Worm (Caenorhabditis elegans) whole organism, L1 larva: ENCODE results near the gene Y57G11B.2.

Source experiments
- C04F5.9 ChIP-seq: sonication (generic microtip); optimal IDR thresholded peaks from 2 replicates; lab custom pipeline; 2016; ENCODE audit warnings: missing genetic modification characterization, missing compliant biosample characterization
- C16A3.4 ChIP-seq: fragments of 150-350 bp; optimal IDR thresholded peaks from 2 replicates; lab custom pipeline; 2014; ENCODE audit warnings: missing biosample characterization, missing genetic modification characterization
- F16B12.6 ChIP-seq: fragments of 150-350 bp; optimal IDR thresholded peaks from 2 replicates; lab custom pipeline; 2014; ENCODE audit warnings: missing biosample characterization, missing genetic modification characterization
- Y116A8C.19 ChIP-seq: sonication (generic microtip); optimal IDR thresholded peaks from 2 replicates; lab custom pipeline; 2016; ENCODE audit warnings: missing compliant biosample characterization, missing genetic modification characterization, borderline replicate concordance
- aly-2 ChIP-seq: fragments of 150-350 bp; optimal IDR thresholded peaks from 2 replicates; lab custom pipeline; 2014; ENCODE audit warnings: missing biosample characterization, missing genetic modification characterization
- ceh-8 ChIP-seq: fragments of 200-800 bp; sonication (Bioruptor generic); optimal IDR thresholded peaks from 2 replicates; lab custom pipeline; 2018; ENCODE audit warnings: mild to moderate bottlenecking, missing genetic modification characterization, moderate library complexity, missing compliant biosample characterization
- ceh-82 ChIP-seq, 3 experiments: fragments of 150-350 bp in 1 of 3; sonication (generic microtip) in 2 of 3; optimal IDR thresholded peaks; 2 replicates each; lab custom pipeline; 2014 to 2017; ENCODE audit warnings: missing biosample characterization in 3 of 3, missing genetic modification characterization in 3 of 3
- ceh-88 ChIP-seq: fragments of 200-800 bp; sonication (Bioruptor generic); IDR thresholded peaks from 2 replicates; pipeline ENCODE4 v1.3.6; 2022; ENCODE audit warnings: missing genetic modification characterization, missing compliant biosample characterization
- ceh-90 ChIP-seq: sonication (generic microtip); optimal IDR thresholded peaks from 2 replicates; lab custom pipeline; 2016; ENCODE audit warnings: missing genetic modification characterization, missing compliant biosample characterization
- egl-27 ChIP-seq, 2 experiments: fragments of 150-350 bp in 1 of 2; sonication (generic microtip); optimal IDR thresholded peaks; 3 replicates each; lab custom pipeline; 2017 to 2018; ENCODE audit warnings: missing biosample characterization in 2 of 2, missing genetic modification characterization in 2 of 2, missing genetic modification reagents in 2 of 2
- elt-2 ChIP-seq: sonication (generic microtip); optimal IDR thresholded peaks from 2 replicates; lab custom pipeline; 2016; ENCODE audit warnings: missing genetic modification characterization, mild to moderate bottlenecking, inconsistent platforms, missing compliant biosample characterization, missing genetic modification reagents
- elt-3 ChIP-seq, 6 experiments: fragments of 150-350 bp in 1 of 6; sonication (generic microtip); optimal IDR thresholded peaks; 2 replicates each; lab custom pipeline; 2017 to 2018; ENCODE audit warnings: missing biosample characterization in 6 of 6, missing genetic modification characterization in 6 of 6, inconsistent platforms in 1 of 6
- ets-5 ChIP-seq: fragments of 200-800 bp; sonication (Bioruptor generic); IDR thresholded peaks from 2 replicates; pipeline ENCODE4 v1.3.6; 2022; ENCODE audit warnings: missing genetic modification characterization, missing compliant biosample characterization
- fkh-10 ChIP-seq: sonication (generic microtip); optimal IDR thresholded peaks from 2 replicates; lab custom pipeline; 2017; ENCODE audit warnings: missing biosample characterization, missing genetic modification reagents, missing genetic modification characterization
- fos-1 ChIP-seq: fragments of 150-350 bp; optimal IDR thresholded peaks from 2 replicates; lab custom pipeline; 2014; ENCODE audit warnings: missing biosample characterization, missing genetic modification characterization
- grh-1 ChIP-seq: fragments of 200-800 bp; sonication (Bioruptor generic); IDR thresholded peaks from 2 replicates; pipeline ENCODE4 v1.3.6; 2022; ENCODE audit warnings: missing genetic modification reagents, missing genetic modification characterization, missing compliant biosample characterization
- hlh-4 ChIP-seq: sonication (generic microtip); optimal IDR thresholded peaks from 2 replicates; lab custom pipeline; 2016; ENCODE audit warnings: mild to moderate bottlenecking, missing genetic modification characterization, missing compliant biosample characterization
- irx-1 ChIP-seq: sonication (generic microtip); optimal IDR thresholded peaks from 2 replicates; lab custom pipeline; 2016; ENCODE audit warnings: missing genetic modification characterization, missing compliant biosample characterization
- jun-1 ChIP-seq: fragments of 150-350 bp; optimal IDR thresholded peaks from 2 replicates; lab custom pipeline; 2014; ENCODE audit warnings: missing biosample characterization, missing genetic modification reagents, missing genetic modification characterization
- lin-15B ChIP-seq: fragments of 150-350 bp; sonication (generic microtip); optimal IDR thresholded peaks from 3 replicates; lab custom pipeline; 2014; ENCODE audit warnings: missing biosample characterization, missing genetic modification characterization
- lin-39 ChIP-seq: fragments of 150-350 bp; optimal IDR thresholded peaks from 2 replicates; lab custom pipeline; 2014; ENCODE audit warnings: missing biosample characterization, missing genetic modification reagents, missing genetic modification characterization
- lsy-2 ChIP-seq, 2 experiments: fragments of 150-350 bp; optimal IDR thresholded peaks; 2 replicates each; lab custom pipeline; 2014; ENCODE audit warnings: missing biosample characterization in 2 of 2, missing genetic modification characterization in 2 of 2
- mdl-1 ChIP-seq, 2 experiments: fragments of 150-350 bp; optimal IDR thresholded peaks; 2 replicates each; lab custom pipeline; 2014 to 2017; ENCODE audit warnings: missing biosample characterization in 2 of 2, missing genetic modification characterization in 2 of 2, inconsistent platforms in 1 of 2
- mep-1 ChIP-seq: fragments of 150-350 bp; optimal IDR thresholded peaks from 2 replicates; lab custom pipeline; 2014; ENCODE audit warnings: missing biosample characterization, missing genetic modification characterization
- nhr-11 ChIP-seq: fragments of 150-350 bp; optimal IDR thresholded peaks from 2 replicates; lab custom pipeline; 2014; ENCODE audit warnings: missing biosample characterization, missing genetic modification characterization
- nhr-12 ChIP-seq: sonication (generic microtip); optimal IDR thresholded peaks from 2 replicates; lab custom pipeline; 2017; ENCODE audit warnings: missing biosample characterization, missing genetic modification characterization
- nhr-237 ChIP-seq: fragments of 150-350 bp; optimal IDR thresholded peaks from 2 replicates; lab custom pipeline; 2014; ENCODE audit warnings: missing biosample characterization, missing genetic modification characterization
- nhr-47 ChIP-seq: sonication (generic microtip); optimal IDR thresholded peaks from 2 replicates; lab custom pipeline; 2016; ENCODE audit warnings: mild to moderate bottlenecking, missing genetic modification characterization, moderate library complexity, missing compliant biosample characterization
- nhr-71 ChIP-seq: sonication (generic microtip); optimal IDR thresholded peaks from 2 replicates; lab custom pipeline; 2016; ENCODE audit warnings: mild to moderate bottlenecking, missing genetic modification characterization, moderate library complexity, missing compliant biosample characterization
- nhr-77 ChIP-seq: fragments of 150-350 bp; optimal IDR thresholded peaks from 2 replicates; lab custom pipeline; 2014; ENCODE audit warnings: missing biosample characterization, missing genetic modification characterization
- nhr-84 ChIP-seq: sonication (generic microtip); optimal IDR thresholded peaks from 2 replicates; lab custom pipeline; 2017; ENCODE audit warnings: missing biosample characterization, missing genetic modification characterization
- nhr-85 ChIP-seq: sonication (generic microtip); peaks from one replicate; lab custom pipeline; 2016; ENCODE audit warnings: missing genetic modification characterization, inconsistent platforms, missing compliant biosample characterization
- nhr-90 ChIP-seq: sonication (generic microtip); optimal IDR thresholded peaks from 2 replicates; lab custom pipeline; 2016; ENCODE audit warnings: mild to moderate bottlenecking, missing genetic modification characterization, missing compliant biosample characterization; ENCODE audit not compliant: poor library complexity
- pqm-1 ChIP-seq: sonication (generic microtip); optimal IDR thresholded peaks from 3 replicates; lab custom pipeline; 2017; ENCODE audit warnings: missing biosample characterization, missing genetic modification characterization
- rnt-1 ChIP-seq: sonication (generic microtip); optimal IDR thresholded peaks from 2 replicates; lab custom pipeline; 2016; ENCODE audit warnings: mild to moderate bottlenecking, missing genetic modification characterization, moderate library complexity, missing compliant biosample characterization
- skn-1 ChIP-seq: fragments of 150-350 bp; optimal IDR thresholded peaks from 2 replicates; lab custom pipeline; 2014; ENCODE audit warnings: missing biosample characterization, missing genetic modification characterization
- snu-23 ChIP-seq: sonication (generic microtip); optimal IDR thresholded peaks from 2 replicates; lab custom pipeline; 2016; ENCODE audit warnings: missing genetic modification characterization, missing compliant biosample characterization
- sox-4 ChIP-seq: sonication (generic microtip); optimal IDR thresholded peaks from 2 replicates; lab custom pipeline; 2016; ENCODE audit warnings: missing genetic modification characterization, missing compliant biosample characterization
- sptf-1 ChIP-seq: fragments of 150-350 bp; optimal IDR thresholded peaks from 2 replicates; lab custom pipeline; 2014; ENCODE audit warnings: missing biosample characterization, missing genetic modification characterization
- sup-37 ChIP-seq: fragments of 200-800 bp; sonication (Bioruptor generic); optimal IDR thresholded peaks from 2 replicates; lab custom pipeline; 2018; ENCODE audit warnings: mild to moderate bottlenecking, missing genetic modification characterization, missing compliant biosample characterization
- swsn-7 ChIP-seq: sonication (generic microtip); optimal IDR thresholded peaks from 2 replicates; lab custom pipeline; 2016; ENCODE audit warnings: missing genetic modification characterization, missing compliant biosample characterization
- tbx-2 ChIP-seq: sonication (generic microtip); optimal IDR thresholded peaks from 2 replicates; lab custom pipeline; 2016; ENCODE audit warnings: missing genetic modification characterization, missing compliant biosample characterization
- unc-130 ChIP-seq: fragments of 150-350 bp; optimal IDR thresholded peaks from 2 replicates; lab custom pipeline; 2017; ENCODE audit warnings: missing biosample characterization, missing genetic modification characterization, inconsistent platforms
- unc-30 ChIP-seq: sonication (generic microtip); optimal IDR thresholded peaks from 2 replicates; lab custom pipeline; 2017; ENCODE audit warnings: missing biosample characterization, missing genetic modification characterization
- unc-62 ChIP-seq: fragments of 150-350 bp; optimal IDR thresholded peaks from 2 replicates; lab custom pipeline; 2014; ENCODE audit warnings: missing biosample characterization, missing genetic modification reagents, missing genetic modification characterization
- unc-86 ChIP-seq: sonication (generic microtip); optimal IDR thresholded peaks from 2 replicates; lab custom pipeline; 2016; ENCODE audit warnings: missing genetic modification characterization, missing compliant biosample characterization
- xbp-1 ChIP-seq: sonication (generic microtip); optimal IDR thresholded peaks from 2 replicates; lab custom pipeline; 2016; ENCODE audit warnings: missing genetic modification characterization, missing compliant biosample characterization
- zag-1 ChIP-seq: fragments of 150-350 bp; optimal IDR thresholded peaks from 2 replicates; lab custom pipeline; 2014; ENCODE audit warnings: missing biosample characterization, missing genetic modification characterization
- zip-4 ChIP-seq: fragments of 200-800 bp; sonication (Bioruptor generic); optimal IDR thresholded peaks from 2 replicates; lab custom pipeline; 2018; ENCODE audit warnings: mild to moderate bottlenecking, missing genetic modification characterization, moderate library complexity, missing compliant biosample characterization
- ztf-4 ChIP-seq: fragments of 150-350 bp; optimal IDR thresholded peaks from 2 replicates; lab custom pipeline; 2014; ENCODE audit warnings: missing biosample characterization, missing genetic modification characterization

Gene Y57G11B.2

DNA sequence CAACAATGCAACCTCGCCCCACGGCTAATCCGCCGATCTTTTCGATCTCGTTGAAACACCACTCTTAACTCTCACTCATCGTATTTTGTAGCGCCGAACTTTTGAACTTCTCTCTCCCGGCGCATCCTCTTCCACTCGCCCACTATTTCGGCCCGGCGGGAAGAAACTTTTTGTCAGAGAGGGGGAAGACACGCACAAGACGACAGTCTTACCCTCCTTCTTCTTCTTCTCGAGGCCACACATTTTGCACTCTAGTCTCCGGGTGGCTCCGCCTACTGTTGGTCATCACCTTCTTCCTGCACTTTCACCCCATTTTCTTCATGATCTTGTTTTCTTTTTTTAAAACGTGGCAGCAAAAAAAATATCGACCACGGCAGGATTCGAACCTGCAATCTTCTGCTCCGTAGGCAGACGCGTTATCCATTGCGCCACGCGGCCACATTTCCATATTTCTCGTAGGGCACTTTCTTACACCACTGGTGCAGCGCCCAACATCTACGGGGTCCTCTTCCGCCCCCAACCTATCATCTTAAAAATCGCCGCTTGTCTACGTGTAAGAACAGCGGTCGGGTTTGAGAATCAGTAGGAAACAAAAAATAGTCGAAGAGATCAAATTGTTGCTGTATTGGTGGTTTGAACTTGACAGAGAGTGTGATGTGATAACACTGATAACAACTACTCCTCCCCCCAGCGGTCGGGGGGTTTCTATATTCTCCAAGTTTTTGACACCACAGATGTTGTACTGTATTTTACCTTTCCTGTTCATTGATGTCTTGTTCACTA is 46.0 kb downstream of the Y57G11B.2 start (continued):
- TF ChIP-seq zip-4 (GFP tag; lab: Kevin White, UChicago) (no peak), nhr-84 (tag; lab: Kevin White, UChicago) (no peak), fkh-10 (GFP tag; lab: Kevin White, UChicago) (no peak), nhr-77 (tag; lab: Kevin White, UChicago) (peak; percentile 60), nhr-71 (peak; percentile 89), swsn-7 (tag; lab: Kevin White, UChicago) (peak; percentile 35), nhr-47 (tag; lab: Kevin White, UChicago) (peak; percentile 41), elt-3 (tag; optimal IDR thresholded peaks at IDR 0.05; lab: Kevin White, UChicago) (peak in 3 of 6 experiments; percentile 44 to 60 (median 56))

DNA sequence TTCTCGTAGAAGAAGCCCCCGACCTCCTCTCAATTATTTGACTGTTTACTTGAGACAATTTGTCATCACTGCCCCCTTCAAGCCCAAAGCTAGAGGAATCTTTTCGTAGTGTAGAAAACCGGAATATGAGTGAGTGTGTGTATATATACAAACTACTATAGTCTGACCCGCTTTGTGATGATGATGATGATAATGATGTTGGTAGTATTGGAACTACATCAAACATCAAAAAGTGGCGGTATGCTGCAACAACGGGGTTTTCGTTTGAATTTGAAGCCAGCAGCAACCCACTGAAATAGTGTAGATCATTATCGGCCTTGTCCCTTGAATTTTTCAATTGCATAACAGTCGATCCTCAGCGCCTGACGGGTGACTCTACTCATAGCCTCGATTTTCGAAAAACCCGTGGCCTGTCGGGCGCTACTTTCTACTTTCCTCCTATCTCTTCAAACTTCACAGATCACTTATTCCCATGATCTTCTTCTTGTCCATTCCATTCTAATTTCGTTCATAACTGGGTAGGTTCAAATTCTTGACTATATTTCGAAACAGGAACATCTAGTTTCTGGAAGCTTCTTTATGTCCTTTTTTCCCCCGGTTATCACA is 46.8 kb downstream of the Y57G11B.2 start:
- TF ChIP-seq nhr-77 (tag; lab: Kevin White, UChicago) (no peak), ceh-88 (no peak), ceh-82 (tag; optimal IDR thresholded peaks at IDR 0.05; lab: Kevin White, UChicago) (no peak), egl-27 (tag; optimal IDR thresholded peaks at IDR 0.05; lab: Kevin White, UChicago) (no peak), skn-1 (tag; lab: Kevin White, UChicago) (no peak), unc-30 (tag; lab: Kevin White, UChicago) (no peak), lin-15B (tag; lab: Kevin White, UChicago) (no peak), swsn-7 (tag; lab: Kevin White, UChicago) (peak; percentile 15), snu-23 (peak; percentile 53), lin-39 (tag; lab: Kevin White, UChicago) (no peak), grh-1 (no peak), nhr-12 (no peak), zag-1 (tag; lab: Kevin White, UChicago) (no peak), ztf-4 (tag; lab: Kevin White, UChicago) (no peak), tbx-2 (tag; lab: Kevin White, UChicago) (no peak), nhr-237 (tag; lab: Kevin White, UChicago) (no peak), unc-130 (tag; lab: Kevin White, UChicago) (no peak), irx-1 (tag; lab: Kevin White, UChicago) (no peak), unc-62 (no peak), nhr-84 (tag; lab: Kevin White, UChicago) (no peak), rnt-1 (tag; lab: Kevin White, UChicago) (peak; percentile 52), pqm-1 (tag; lab: Kevin White, UChicago) (no peak), F16B12.6 (tag; lab: Kevin White, UChicago) (no peak), mep-1 (tag; lab: Kevin White, UChicago) (no peak), aly-2 (no peak), sox-4 (tag; lab: Kevin White, UChicago) (no peak), hlh-4 (tag; lab: Kevin White, UChicago) (no peak), nhr-47 (tag; lab: Kevin White, UChicago) (no peak), jun-1 (tag; lab: Kevin White, UChicago) (no peak), Y116A8C.19 (tag; lab: Kevin White, UChicago) (no peak), sup-37 (GFP tag; lab: Kevin White, UChicago) (no peak), ceh-90 (tag; lab: Kevin White, UChicago) (no peak), ceh-8 (no peak), lsy-2 (tag; optimal IDR thresholded peaks at IDR 0.05; lab: Kevin White, UChicago) (no peak), elt-2 (no peak), sptf-1 (no peak), unc-86 (tag; lab: Kevin White, UChicago) (no peak), nhr-11 (tag; lab: Kevin White, UChicago) (no peak), nhr-90 (tag; lab: Kevin White, UChicago) (no peak), C16A3.4 (tag; lab: Kevin White, UChicago) (no peak), mdl-1 (tag; optimal IDR thresholded peaks at IDR 0.05; lab: Kevin White, UChicago) (peak in 1 of 2 experiments; percentile 2), ets-5 (GFP tag; lab: Robert Waterston, UW) (no peak), C04F5.9 (tag; lab: Kevin White, UChicago) (no peak), fos-1 (tag; lab: Kevin White, UChicago) (no peak), xbp-1 (tag; lab: Kevin White, UChicago) (no peak), nhr-85 (tag; lab: Kevin White, UChicago) (peak; percentile 83)
